Worm (Caenorhabditis elegans) whole organism, early embryonic: ENCODE results near the gene nep-1.
A peak's percentile ranks its signal among the peaks of the same experiment; 100 is the strongest.

ENCODE experiments used
- B0310.2 ChIP-seq: sonication (generic microtip); optimal IDR thresholded peaks from 2 replicates; lab custom pipeline; 2016; ENCODE audit warnings: mild to moderate bottlenecking, missing genetic modification characterization, missing compliant biosample characterization
- F13C5.2 ChIP-seq: sonication (generic microtip); optimal IDR thresholded peaks from 2 replicates; lab custom pipeline; 2017; ENCODE audit warnings: mild to moderate bottlenecking, missing genetic modification characterization, inconsistent platforms, missing compliant biosample characterization
- aly-1 ChIP-seq: sonication (generic microtip); optimal IDR thresholded peaks from 2 replicates; lab custom pipeline; 2016; ENCODE audit warnings: missing genetic modification characterization, missing compliant biosample characterization
- ama-1 ChIP-seq: fragments of 150-350 bp; optimal IDR thresholded peaks from 2 replicates; lab custom pipeline; 2014
- ceh-13 ChIP-seq: fragments of 200-800 bp; sonication (Bioruptor generic); optimal IDR thresholded peaks from 2 replicates; lab custom pipeline; 2018; ENCODE audit warnings: mild to moderate bottlenecking, missing genetic modification characterization, missing compliant biosample characterization
- ceh-36 ChIP-seq: sonication (generic microtip); optimal IDR thresholded peaks from 2 replicates; lab custom pipeline; 2016; ENCODE audit warnings: missing genetic modification characterization, inconsistent platforms, missing compliant biosample characterization
- ets-7 ChIP-seq: sonication (generic microtip); optimal IDR thresholded peaks from 2 replicates; lab custom pipeline; 2016; ENCODE audit warnings: missing genotype, missing genetic modification characterization, missing compliant biosample characterization
- flt-1 ChIP-seq: fragments of 200-800 bp; sonication (Bioruptor generic); IDR thresholded peaks from 2 replicates; pipeline ENCODE4 v1.3.6; 2022; ENCODE audit warnings: missing genetic modification characterization, missing compliant biosample characterization
- hmbx-1 ChIP-seq: sonication (generic microtip); optimal IDR thresholded peaks from 2 replicates; lab custom pipeline; 2016; ENCODE audit warnings: mild to moderate bottlenecking, missing genetic modification characterization, missing compliant biosample characterization
- hmg-4 ChIP-seq: fragments of 200-800 bp; sonication (Bioruptor generic); optimal IDR thresholded peaks from 2 replicates; lab custom pipeline; 2018; ENCODE audit warnings: mild to moderate bottlenecking, missing genetic modification characterization, missing compliant biosample characterization
- hnd-1 ChIP-seq: sonication (generic microtip); optimal IDR thresholded peaks from 2 replicates; lab custom pipeline; 2016; ENCODE audit warnings: missing genetic modification characterization, missing compliant biosample characterization
- pes-1 ChIP-seq: fragments of 200-800 bp; sonication (Bioruptor generic); IDR thresholded peaks from 2 replicates; pipeline ENCODE4 v1.3.6; 2022; ENCODE audit warnings: missing genetic modification reagents, missing genetic modification characterization, missing compliant biosample characterization
- scrt-1 ChIP-seq: fragments of 200-800 bp; sonication (Bioruptor generic); IDR thresholded peaks from 2 replicates; pipeline ENCODE4 v1.3.6; 2022; ENCODE audit warnings: missing genetic modification characterization, missing compliant biosample characterization
- sea-1 ChIP-seq: fragments of 200-800 bp; sonication (Bioruptor generic); conservative IDR thresholded peaks from 2 replicates; pipeline ENCODE4 v1.3.6; 2022; ENCODE audit warnings: missing genetic modification characterization, missing compliant biosample characterization
- tbx-11 ChIP-seq: fragments of 200-800 bp; sonication (Bioruptor generic); IDR thresholded peaks from 2 replicates; pipeline ENCODE4 v1.3.6; 2022; ENCODE audit warnings: missing genetic modification characterization, missing compliant biosample characterization
- tbx-37 ChIP-seq: fragments of 200-800 bp; sonication (Bioruptor generic); conservative IDR thresholded peaks from 2 replicates; pipeline ENCODE4 v1.3.6; 2022; ENCODE audit warnings: missing genetic modification reagents, missing genetic modification characterization, missing compliant biosample characterization
- tra-4 ChIP-seq: sonication (generic microtip); optimal IDR thresholded peaks from 2 replicates; lab custom pipeline; 2017; ENCODE audit warnings: missing genetic modification characterization, missing compliant biosample characterization

The nep-1 gene

DNA sequence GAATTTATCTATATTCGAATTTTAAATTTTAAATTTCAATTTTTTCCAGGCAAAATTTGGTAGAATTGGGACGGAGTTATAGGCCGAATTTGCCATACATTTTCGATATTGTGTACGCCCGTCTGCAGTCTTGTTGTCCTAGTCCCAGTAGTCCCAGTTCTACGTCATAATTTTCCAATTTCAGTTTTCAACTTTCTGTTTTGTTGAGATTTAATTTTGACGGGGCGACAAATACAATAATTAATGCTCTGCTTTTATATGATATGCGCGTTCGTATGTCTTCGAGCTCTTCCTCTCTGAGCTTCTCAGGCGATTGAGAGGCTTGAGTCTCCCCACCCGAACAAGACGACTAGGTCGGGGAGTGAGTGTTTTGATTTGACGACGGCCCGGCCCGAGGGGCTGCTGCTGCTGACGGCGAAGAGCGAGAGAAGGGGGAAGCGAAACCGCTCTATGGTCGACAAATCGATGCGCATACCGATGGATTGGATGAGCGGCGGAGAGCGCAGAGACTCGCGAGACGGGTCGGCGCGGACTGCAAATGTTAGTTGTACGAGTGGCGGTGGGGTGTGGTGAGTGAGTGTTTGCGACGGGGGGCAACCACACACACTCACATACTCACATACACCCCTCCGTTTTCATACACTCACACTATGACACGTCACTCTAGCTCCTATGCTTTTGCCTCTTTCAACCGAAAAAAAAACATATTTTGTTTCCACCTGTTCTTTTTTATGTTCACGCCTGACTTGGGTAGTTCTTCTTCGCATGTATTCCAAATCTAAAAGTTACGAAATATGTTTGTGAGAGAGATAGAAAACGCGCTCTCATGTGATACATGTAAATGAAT is 22.1 kb downstream of the nep-1 start:
- TF ChIP-seq ceh-36 (tag; lab: Kevin White, UChicago): no peak
- TF ChIP-seq F13C5.2: peak; percentile 83
- TF ChIP-seq ceh-13 (GFP tag; lab: Kevin White, UChicago): peak; percentile 39
- peak; percentile 70 for TF ChIP-seq sea-1 (GFP tag; lab: Robert Waterston, UW)
- peak; percentile 37 for TF ChIP-seq ets-7
- peak; percentile 15 for TF ChIP-seq hnd-1
- no peak for TF ChIP-seq tbx-37
- peak; percentile 55; the same call in 1 of the 2 replicates for TF ChIP-seq tbx-11 (GFP tag; lab: Robert Waterston, UW)
- TF ChIP-seq tra-4 (tag; lab: Kevin White, UChicago): peak; percentile 8
- TF ChIP-seq pes-1 (GFP tag; lab: Robert Waterston, UW): no peak; the same call in 1 of the 2 replicates
- TF ChIP-seq hmbx-1 (tag; lab: Kevin White, UChicago): no peak
- no peak for TF ChIP-seq B0310.2 (tag; lab: Kevin White, UChicago)
- TF ChIP-seq aly-1 (tag; lab: Kevin White, UChicago): peak; percentile 61
- TF ChIP-seq flt-1 (GFP tag; lab: Robert Waterston, UW): peak; percentile 57
- peak; percentile 92 for TF ChIP-seq hmg-4
- TF ChIP-seq scrt-1 (GFP tag; lab: Robert Waterston, UW): peak; percentile 58; the same call in 1 of the 2 replicates
- peak; percentile 60 for TF ChIP-seq ama-1 (lab: Kevin White, UChicago)

ce11 chrII:11634057-11634676 is 22.8 kb downstream of the nep-1 start:
- TF ChIP-seq ceh-13 (GFP tag; lab: Kevin White, UChicago): no peak
- peak; percentile 23 for TF ChIP-seq F13C5.2
- no peak for TF ChIP-seq aly-1 (tag; lab: Kevin White, UChicago)
- TF ChIP-seq scrt-1 (GFP tag; lab: Robert Waterston, UW): 0 out of 2 replicates have a peak, but pooled peaks have one; percentile 50
- peak; percentile 4; the same call in 1 of the 2 replicates for TF ChIP-seq flt-1 (GFP tag; lab: Robert Waterston, UW)
- TF ChIP-seq pes-1 (GFP tag; lab: Robert Waterston, UW): no peak
- peak; percentile 2 for TF ChIP-seq ceh-36 (tag; lab: Kevin White, UChicago)
- TF ChIP-seq hmbx-1 (tag; lab: Kevin White, UChicago): no peak
- TF ChIP-seq tbx-11 (GFP tag; lab: Robert Waterston, UW): no peak
- peak; percentile 66 for TF ChIP-seq B0310.2 (tag; lab: Kevin White, UChicago)
- no peak for TF ChIP-seq hnd-1
- no peak for TF ChIP-seq ama-1 (lab: Kevin White, UChicago)
- no peak for TF ChIP-seq tra-4 (tag; lab: Kevin White, UChicago)
- TF ChIP-seq hmg-4: peak; percentile 90
- TF ChIP-seq ets-7: peak; percentile 36
- TF ChIP-seq tbx-37: no peak
- 0 out of 2 replicates have a peak, but pooled peaks have one; percentile 13 for TF ChIP-seq sea-1 (GFP tag; lab: Robert Waterston, UW)

DNA sequence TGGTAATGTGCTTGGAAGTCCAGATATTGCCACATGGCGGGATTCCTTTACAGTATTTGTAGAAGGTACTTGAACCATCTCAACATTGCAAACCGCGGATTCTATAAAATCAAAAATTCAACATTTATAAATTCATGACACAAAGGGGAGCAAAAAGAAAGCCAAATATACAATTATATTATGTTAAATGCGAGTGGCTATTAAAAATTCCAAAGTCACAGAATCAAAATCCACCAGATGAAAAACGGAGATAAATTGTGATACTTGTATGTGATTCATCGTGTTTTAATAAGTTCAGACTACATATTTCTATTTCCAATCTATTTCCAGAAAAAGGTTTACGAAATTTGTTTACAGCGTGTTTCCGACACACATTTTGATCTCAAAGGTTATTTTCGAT is 23.5 kb downstream of the nep-1 start, which contains the start of gene din-1:
TSS of gene din-1 (minus strand) at position 101 of the 400 bp plus-strand sequence.
- TF ChIP-seq aly-1 (tag; lab: Kevin White, UChicago): no peak
- TF ChIP-seq ceh-13 (GFP tag; lab: Kevin White, UChicago): no peak
- TF ChIP-seq ets-7: no peak
- TF ChIP-seq hmbx-1 (tag; lab: Kevin White, UChicago): no peak
- TF ChIP-seq F13C5.2: no peak
- no peak for TF ChIP-seq ama-1 (lab: Kevin White, UChicago)

- TF ChIP-seq pes-1 (GFP tag; lab: Robert Waterston, UW) (no peak), hmg-4 (peak; percentile 63)
Measured at ce11 chrII:11632689-11633088, 24.3 kb downstream of the nep-1 start.

ce11 chrII:11629957-11630356 is 27.0 kb downstream of the nep-1 start:
- TF ChIP-seq sea-1 (GFP tag; lab: Robert Waterston, UW) (0 out of 2 replicates have a peak, but pooled peaks have one; percentile 9), flt-1 (GFP tag; lab: Robert Waterston, UW) (no peak), B0310.2 (tag; lab: Kevin White, UChicago) (peak; percentile 8), hmg-4 (peak; percentile 3), scrt-1 (GFP tag; lab: Robert Waterston, UW) (no peak)

DNA sequence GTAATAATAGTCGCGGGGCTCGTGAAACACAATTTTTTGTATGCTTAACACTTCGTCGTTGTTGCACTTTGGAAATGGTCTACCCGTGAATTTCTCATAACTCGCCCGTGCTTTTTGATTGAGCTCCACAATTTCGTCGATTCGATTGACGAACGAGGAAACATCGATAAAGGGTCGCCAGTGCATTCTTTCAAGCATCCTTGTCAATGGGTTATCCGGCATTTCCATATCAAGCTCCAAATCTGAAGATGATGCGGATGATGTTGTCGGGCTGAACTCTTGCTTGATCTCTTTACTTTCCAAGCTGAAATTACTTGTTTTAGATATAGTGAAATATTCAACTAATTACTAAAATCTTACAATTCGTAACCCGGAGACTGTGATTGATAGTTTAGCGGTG is 29.1 kb downstream of the nep-1 start:
- TF ChIP-seq B0310.2 (tag; lab: Kevin White, UChicago) (no peak), ceh-36 (tag; lab: Kevin White, UChicago) (no peak), ama-1 (lab: Kevin White, UChicago) (no peak), sea-1 (GFP tag; lab: Robert Waterston, UW) (no peak), hmbx-1 (tag; lab: Kevin White, UChicago) (no peak), hmg-4 (no peak), F13C5.2 (no peak), tra-4 (tag; lab: Kevin White, UChicago) (no peak), pes-1 (GFP tag; lab: Robert Waterston, UW) (no peak), ceh-13 (GFP tag; lab: Kevin White, UChicago) (no peak), tbx-11 (GFP tag; lab: Robert Waterston, UW) (no peak), hnd-1 (no peak), flt-1 (GFP tag; lab: Robert Waterston, UW) (no peak), ets-7 (no peak), aly-1 (tag; lab: Kevin White, UChicago) (no peak), scrt-1 (GFP tag; lab: Robert Waterston, UW) (no peak), tbx-37 (no peak)

ce11 chrII:11622605-11623004 is 34.4 kb downstream of the nep-1 start:
- TF ChIP-seq aly-1 (tag; lab: Kevin White, UChicago) (peak; percentile 63), sea-1 (GFP tag; lab: Robert Waterston, UW) (no peak)
